Worm (Caenorhabditis elegans) whole organism, L1 larva: ENCODE results near the gene F52G3.7.

ENCODE experiments used
- ceh-82 ChIP-seq, 3 experiments: fragments of 150-350 bp in 1 of 3; sonication (generic microtip) in 2 of 3; optimal IDR thresholded peaks; 2 replicates each; lab custom pipeline; 2014 to 2017; ENCODE audit warnings: missing biosample characterization in 3 of 3, missing genetic modification characterization in 3 of 3
- ces-1 ChIP-seq: fragments of 150-350 bp; optimal IDR thresholded peaks from 2 replicates; lab custom pipeline; 2014; ENCODE audit warnings: missing biosample characterization, missing genetic modification reagents, missing genetic modification characterization
- fos-1 ChIP-seq: fragments of 150-350 bp; optimal IDR thresholded peaks from 2 replicates; lab custom pipeline; 2014; ENCODE audit warnings: missing biosample characterization, missing genetic modification characterization
- jun-1 ChIP-seq: fragments of 150-350 bp; optimal IDR thresholded peaks from 2 replicates; lab custom pipeline; 2014; ENCODE audit warnings: missing biosample characterization, missing genetic modification reagents, missing genetic modification characterization
- mab-9 ChIP-seq: fragments of 200-800 bp; sonication (Bioruptor generic); IDR thresholded peaks from 2 replicates; pipeline ENCODE4 v1.3.6; 2022; ENCODE audit warnings: missing genetic modification reagents, missing genetic modification characterization, missing compliant biosample characterization
- mdl-1 ChIP-seq, 2 experiments: fragments of 150-350 bp; optimal IDR thresholded peaks; 2 replicates each; lab custom pipeline; 2014 to 2017; ENCODE audit warnings: missing biosample characterization in 2 of 2, missing genetic modification characterization in 2 of 2, inconsistent platforms in 1 of 2
- nhr-12 ChIP-seq: sonication (generic microtip); optimal IDR thresholded peaks from 2 replicates; lab custom pipeline; 2017; ENCODE audit warnings: missing biosample characterization, missing genetic modification characterization
- nhr-19 ChIP-seq: fragments of 200-800 bp; sonication (Bioruptor generic); conservative IDR thresholded peaks from 2 replicates; pipeline ENCODE4 v1.3.6; 2022; ENCODE audit warnings: missing genetic modification characterization, missing compliant biosample characterization
- nhr-28 ChIP-seq: fragments of 150-350 bp; optimal IDR thresholded peaks from 2 replicates; lab custom pipeline; 2014; ENCODE audit warnings: missing biosample characterization, missing genetic modification characterization
- skn-1 ChIP-seq: fragments of 150-350 bp; optimal IDR thresholded peaks from 2 replicates; lab custom pipeline; 2014; ENCODE audit warnings: missing biosample characterization, missing genetic modification characterization
- snu-23 ChIP-seq: sonication (generic microtip); optimal IDR thresholded peaks from 2 replicates; lab custom pipeline; 2016; ENCODE audit warnings: missing genetic modification characterization, missing compliant biosample characterization
- unc-130 ChIP-seq: fragments of 150-350 bp; optimal IDR thresholded peaks from 2 replicates; lab custom pipeline; 2017; ENCODE audit warnings: missing biosample characterization, missing genetic modification characterization, inconsistent platforms
- unc-62 ChIP-seq: fragments of 150-350 bp; optimal IDR thresholded peaks from 2 replicates; lab custom pipeline; 2014; ENCODE audit warnings: missing biosample characterization, missing genetic modification reagents, missing genetic modification characterization
- ztf-4 ChIP-seq: fragments of 150-350 bp; optimal IDR thresholded peaks from 2 replicates; lab custom pipeline; 2014; ENCODE audit warnings: missing biosample characterization, missing genetic modification characterization

DNA sequence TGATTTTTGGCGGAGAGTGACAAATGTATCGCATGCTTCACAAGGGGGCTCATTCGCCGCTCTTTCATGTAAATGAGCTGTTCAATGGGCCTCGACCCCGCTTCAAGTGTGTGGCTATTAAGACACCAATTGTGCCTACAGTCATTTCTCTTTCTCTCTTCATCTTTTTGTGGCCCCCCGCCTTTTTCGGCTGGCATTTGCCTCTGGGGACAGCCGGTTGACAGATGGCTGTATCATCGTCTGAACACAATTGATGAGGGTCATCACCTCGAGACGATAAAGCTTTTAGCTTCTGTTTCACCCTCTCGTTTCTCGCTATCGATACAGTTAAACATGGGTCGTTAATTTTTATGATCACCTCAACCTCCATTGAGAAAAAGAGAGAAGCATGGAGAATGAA, 24.6 kb downstream of the F52G3.7 start:
- no peak for TF ChIP-seq fos-1
- TF ChIP-seq ces-1 (GFP tag; lab: Kevin White, UChicago), result no peak
- TF ChIP-seq unc-130 (tag; lab: Kevin White, UChicago), result no peak
- TF ChIP-seq ceh-82 (tag; optimal IDR thresholded peaks at IDR 0.05; lab: Kevin White, UChicago), result no peak
- no peak for TF ChIP-seq nhr-28 (tag; lab: Kevin White, UChicago)
- no peak for TF ChIP-seq unc-62 (GFP tag; lab: Kevin White, UChicago)
- 0 out of 2 replicates have a peak, but pooled peaks have one; percentile 22 for TF ChIP-seq mab-9 (GFP tag; lab: Robert Waterston, UW)
- TF ChIP-seq ztf-4 (tag; lab: Kevin White, UChicago), result no peak
- no peak for TF ChIP-seq snu-23 (GFP tag; lab: Kevin White, UChicago)
- no peak for TF ChIP-seq nhr-19 (GFP tag; lab: Robert Waterston, UW)
- TF ChIP-seq mdl-1 (tag; optimal IDR thresholded peaks at IDR 0.05; lab: Kevin White, UChicago), result no peak
- no peak for TF ChIP-seq jun-1 (tag; lab: Kevin White, UChicago)
- no peak for TF ChIP-seq nhr-12 (tag; lab: Kevin White, UChicago)
- TF ChIP-seq skn-1 (tag; lab: Kevin White, UChicago), result no peak
